Worm (Caenorhabditis elegans) whole organism, young adult: ENCODE results near the gene Y43F8C.15.
A peak's percentile ranks its signal among the peaks of the same experiment; 100 is the strongest.

Source experiments
- C06A6.2 ChIP-seq: fragments of 200-800 bp; sonication (Bioruptor generic); conservative IDR thresholded peaks from 2 replicates; pipeline ENCODE4 v1.3.6; 2022; ENCODE audit warnings: missing genetic modification characterization, missing compliant biosample characterization
- C17E4.6 ChIP-seq: fragments of 200-800 bp; sonication (Bioruptor generic); IDR thresholded peaks from 2 replicates; pipeline ENCODE4 v1.3.6; 2022; ENCODE audit warnings: missing genetic modification reagents, missing genetic modification characterization, missing compliant biosample characterization
- F10E7.11 ChIP-seq: sonication (generic microtip); optimal IDR thresholded peaks from 2 replicates; lab custom pipeline; 2017; ENCODE audit warnings: mild to moderate bottlenecking, missing genetic modification characterization, moderate library complexity, missing compliant biosample characterization
- F39B2.1 ChIP-seq: fragments of 200-800 bp; sonication (Bioruptor generic); IDR thresholded peaks from 2 replicates; pipeline ENCODE4 v1.3.6; 2022; ENCODE audit warnings: missing genetic modification reagents, missing genetic modification characterization, missing compliant biosample characterization
- F52B5.7 ChIP-seq: sonication (generic microtip); optimal IDR thresholded peaks from 2 replicates; lab custom pipeline; 2016; ENCODE audit warnings: mild to moderate bottlenecking, missing genetic modification characterization, missing compliant biosample characterization
- F55B11.4 ChIP-seq: sonication (generic microtip); optimal IDR thresholded peaks from 2 replicates; lab custom pipeline; 2016; ENCODE audit warnings: missing compliant biosample characterization, missing genetic modification characterization, borderline replicate concordance; ENCODE audit not compliant: insufficient read depth
- F57A8.1 ChIP-seq: fragments of 200-800 bp; sonication (Bioruptor generic); optimal IDR thresholded peaks from 2 replicates; lab custom pipeline; 2018; ENCODE audit warnings: mild to moderate bottlenecking, missing genetic modification characterization, moderate library complexity, missing compliant biosample characterization
- T07F8.4 ChIP-seq: sonication (generic microtip); optimal IDR thresholded peaks from 2 replicates; lab custom pipeline; 2016; ENCODE audit warnings: mild to moderate bottlenecking, missing genetic modification characterization, moderate library complexity, missing compliant biosample characterization
- Y53F4B.3 ChIP-seq: fragments of 200-800 bp; sonication (Bioruptor generic); IDR thresholded peaks from 2 replicates; pipeline ENCODE4 v1.3.6; 2022; ENCODE audit warnings: missing genetic modification reagents, missing genetic modification characterization, missing compliant biosample characterization
- Y95B8A.8 ChIP-seq: fragments of 200-800 bp; sonication (Bioruptor generic); IDR thresholded peaks from 2 replicates; pipeline ENCODE4 v1.3.6; 2022; ENCODE audit warnings: missing genetic modification reagents, missing genetic modification characterization, missing compliant biosample characterization
- aptf-3 ChIP-seq: fragments of 200-800 bp; sonication (Bioruptor generic); IDR thresholded peaks from 2 replicates; pipeline ENCODE4 v1.3.6; 2022; ENCODE audit warnings: missing genetic modification characterization, missing compliant biosample characterization
- atf-7 ChIP-seq: sonication (generic microtip); optimal IDR thresholded peaks from 2 replicates; lab custom pipeline; 2017; ENCODE audit warnings: mild to moderate bottlenecking, missing genetic modification characterization, missing compliant biosample characterization
- athp-1 ChIP-seq: sonication (generic microtip); optimal IDR thresholded peaks from 2 replicates; lab custom pipeline; 2017; ENCODE audit warnings: mild to moderate bottlenecking, missing genetic modification characterization, missing compliant biosample characterization
- bed-2 ChIP-seq: fragments of 200-800 bp; sonication (Bioruptor generic); IDR thresholded peaks from 2 replicates; pipeline ENCODE4 v1.3.6; 2022; ENCODE audit warnings: missing genetic modification reagents, missing genetic modification characterization, missing compliant biosample characterization
- ccch-3 ChIP-seq: fragments of 200-800 bp; sonication (Bioruptor generic); optimal IDR thresholded peaks from 2 replicates; lab custom pipeline; 2018; ENCODE audit warnings: mild to moderate bottlenecking, missing genetic modification characterization, missing compliant biosample characterization
- dox-1 ChIP-seq: fragments of 200-800 bp; sonication (Bioruptor generic); IDR thresholded peaks from 2 replicates; pipeline ENCODE4 v1.3.6; 2022; ENCODE audit warnings: missing genetic modification reagents, missing genetic modification characterization, missing compliant biosample characterization
- dpff-1 ChIP-seq: sonication (generic microtip); optimal IDR thresholded peaks from 2 replicates; lab custom pipeline; 2017; ENCODE audit warnings: mild to moderate bottlenecking, missing genetic modification characterization, missing compliant biosample characterization
- dpl-1 ChIP-seq: fragments of 150-350 bp; optimal IDR thresholded peaks from 2 replicates; lab custom pipeline; 2014; ENCODE audit warnings: missing biosample characterization, missing genetic modification reagents, missing genetic modification characterization
- egl-18 ChIP-seq: fragments of 200-800 bp; sonication (Bioruptor generic); IDR thresholded peaks from 2 replicates; pipeline ENCODE4 v1.3.6; 2022; ENCODE audit warnings: missing genetic modification reagents, missing genetic modification characterization, missing compliant biosample characterization
- egl-44 ChIP-seq: fragments of 200-800 bp; sonication (Bioruptor generic); IDR thresholded peaks from 2 replicates; pipeline ENCODE4 v1.3.6; 2022; ENCODE audit warnings: missing genetic modification reagents, missing genetic modification characterization, missing compliant biosample characterization
- egrh-3 ChIP-seq: fragments of 200-800 bp; sonication (Bioruptor generic); IDR thresholded peaks from 2 replicates; pipeline ENCODE4 v1.3.6; 2022; ENCODE audit warnings: missing genetic modification reagents, missing genetic modification characterization, missing compliant biosample characterization
- him-1 ChIP-seq: sonication (generic microtip); optimal IDR thresholded peaks from 2 replicates; lab custom pipeline; 2016; ENCODE audit warnings: missing genotype, missing genetic modification reagents, missing genetic modification characterization, missing compliant biosample characterization
- hrde-1 ChIP-seq: sonication (generic microtip); optimal IDR thresholded peaks from 2 replicates; lab custom pipeline; 2016; ENCODE audit warnings: missing genetic modification characterization, mild to moderate bottlenecking, missing compliant biosample characterization, moderate library complexity, missing genotype, missing genetic modification reagents, borderline replicate concordance
- lag-1 ChIP-seq: fragments of 200-800 bp; sonication (Bioruptor generic); IDR thresholded peaks from 2 replicates; pipeline ENCODE4 v1.3.6; 2022; ENCODE audit warnings: missing genetic modification reagents, missing genetic modification characterization, missing compliant biosample characterization
- let-526 ChIP-seq: fragments of 200-800 bp; sonication (Bioruptor generic); IDR thresholded peaks from 2 replicates; pipeline ENCODE4 v1.3.6; 2022; ENCODE audit warnings: missing genetic modification reagents, missing genetic modification characterization, missing compliant biosample characterization
- let-607 ChIP-seq, 2 experiments: fragments of 200-800 bp in 1 of 2; sonication (Bioruptor generic) in 1 of 2; sonication (generic microtip) in 1 of 2; optimal IDR thresholded peaks; 2 replicates each; lab custom pipeline; 2016 to 2018; ENCODE audit warnings: mild to moderate bottlenecking in 2 of 2, missing compliant biosample characterization in 2 of 2, missing genetic modification characterization in 2 of 2, moderate library complexity in 2 of 2, missing genotype in 1 of 2
- madf-3 ChIP-seq: fragments of 200-800 bp; sonication (Bioruptor generic); IDR thresholded peaks from 2 replicates; pipeline ENCODE4 v1.3.6; 2022; ENCODE audit warnings: missing genetic modification reagents, missing genetic modification characterization, missing compliant biosample characterization
- madf-8 ChIP-seq: fragments of 200-800 bp; sonication (Bioruptor generic); conservative IDR thresholded peaks from 2 replicates; pipeline ENCODE4 v1.3.6; 2022; ENCODE audit warnings: missing genetic modification reagents, missing genetic modification characterization, missing compliant biosample characterization
- nfya-1 ChIP-seq: sonication (generic microtip); optimal IDR thresholded peaks from 2 replicates; lab custom pipeline; 2017; ENCODE audit warnings: antibody characterized with exemption, missing compliant biosample characterization, missing genetic modification characterization, borderline replicate concordance; ENCODE audit not compliant: insufficient read depth
- nhr-120 ChIP-seq: fragments of 200-800 bp; sonication (Bioruptor generic); IDR thresholded peaks from 2 replicates; pipeline ENCODE4 v1.3.6; 2022; ENCODE audit warnings: missing genetic modification characterization, missing compliant biosample characterization
- nhr-179 ChIP-seq: sonication (generic microtip); optimal IDR thresholded peaks from 2 replicates; lab custom pipeline; 2016; ENCODE audit warnings: mild to moderate bottlenecking, missing genetic modification characterization, missing compliant biosample characterization
- repo-1 ChIP-seq: sonication (generic microtip); optimal IDR thresholded peaks from 2 replicates; lab custom pipeline; 2017; ENCODE audit warnings: mild to moderate bottlenecking, missing genetic modification characterization, missing compliant biosample characterization
- sdz-38 ChIP-seq: sonication (generic microtip); optimal IDR thresholded peaks from 2 replicates; lab custom pipeline; 2016; ENCODE audit warnings: missing genotype, missing genetic modification characterization, missing compliant biosample characterization
- snpc-3.4 ChIP-seq: sonication (generic microtip); optimal IDR thresholded peaks from 2 replicates; lab custom pipeline; 2017; ENCODE audit warnings: missing genetic modification characterization, mild to moderate bottlenecking, missing compliant biosample characterization, antibody characterized with exemption, moderate library complexity, missing genotype, missing genetic modification reagents
- snpc-4 ChIP-seq, 5 experiments: fragments of 150-350 bp in 1 of 5; sonication (generic microtip) in 4 of 5; optimal IDR thresholded peaks; 2 replicates each; lab custom pipeline; 2014 to 2018; ENCODE audit warnings: missing genetic modification characterization in 5 of 5, missing biosample characterization in 3 of 5, antibody characterized with exemption in 2 of 5, mild to moderate bottlenecking in 2 of 5, missing compliant biosample characterization in 2 of 5, missing genotype in 2 of 5, moderate library complexity in 2 of 5, missing genetic modification reagents in 1 of 5
- sptf-2 ChIP-seq: fragments of 200-800 bp; sonication (Bioruptor generic); optimal IDR thresholded peaks from 2 replicates; lab custom pipeline; 2018; ENCODE audit warnings: mild to moderate bottlenecking, missing genetic modification characterization, missing compliant biosample characterization
- tbp1 ChIP-seq: fragments of 200-800 bp; sonication (Bioruptor generic); optimal IDR thresholded peaks from 2 replicates; lab custom pipeline; 2018; ENCODE audit warnings: mild to moderate bottlenecking, missing genetic modification characterization, missing compliant biosample characterization
- unc-130 ChIP-seq: sonication (generic microtip); optimal IDR thresholded peaks from 2 replicates; lab custom pipeline; 2016; ENCODE audit warnings: missing genetic modification reagents, missing genetic modification characterization, missing compliant biosample characterization
- xnd-1 ChIP-seq: sonication (generic microtip); optimal IDR thresholded peaks from 2 replicates; lab custom pipeline; 2016; ENCODE audit warnings: missing genotype, missing genetic modification reagents, missing genetic modification characterization, missing compliant biosample characterization
- zfh-2 ChIP-seq: fragments of 200-800 bp; sonication (Bioruptor generic); conservative IDR thresholded peaks from 2 replicates; pipeline ENCODE4 v1.3.6; 2022; ENCODE audit warnings: missing genetic modification reagents, missing genetic modification characterization, missing compliant biosample characterization
- ztf-22 ChIP-seq: fragments of 200-800 bp; sonication (Bioruptor generic); optimal IDR thresholded peaks from 2 replicates; lab custom pipeline; 2018; ENCODE audit warnings: mild to moderate bottlenecking, missing genetic modification characterization, moderate library complexity, missing compliant biosample characterization
- ztf-6 ChIP-seq: fragments of 200-800 bp; sonication (Bioruptor generic); IDR thresholded peaks from 2 replicates; pipeline ENCODE4 v1.3.6; 2022; ENCODE audit warnings: missing genetic modification reagents, missing genetic modification characterization, missing compliant biosample characterization

The Y43F8C.15 gene

DNA sequence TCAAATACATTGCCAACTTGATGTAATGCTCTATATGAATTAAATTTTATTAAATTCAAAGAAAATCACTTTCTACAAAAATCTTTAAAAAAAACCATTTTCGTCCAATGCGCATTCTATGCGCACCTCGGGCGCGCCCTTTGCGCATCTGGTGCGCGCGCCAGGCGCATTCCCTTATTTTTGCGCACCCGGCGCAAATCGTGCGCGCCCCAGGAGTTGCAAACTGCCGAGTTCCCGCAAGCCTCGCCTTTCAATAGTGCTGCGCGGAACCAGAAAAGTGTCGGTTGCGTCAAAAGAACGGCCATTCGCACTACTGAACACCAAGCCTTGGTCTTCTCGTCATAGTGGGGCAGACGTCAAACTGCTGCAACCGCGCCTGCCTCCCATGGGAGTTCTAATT lies 23.3 kb upstream of the Y43F8C.15 start:
- TF ChIP-seq madf-8 (GFP tag; lab: Robert Waterston, UW) (no peak), lag-1 (no peak), sptf-2 (GFP tag; lab: Kevin White, UChicago) (no peak), egl-44 (GFP tag; lab: Robert Waterston, UW) (no peak), nhr-120 (GFP tag; lab: Robert Waterston, UW) (0 out of 2 replicates have a peak, but pooled peaks have one; percentile 51), F39B2.1 (GFP tag; lab: Robert Waterston, UW) (no peak), F52B5.7 (tag; lab: Kevin White, UChicago) (no peak), madf-3 (GFP tag; lab: Robert Waterston, UW) (no peak), aptf-3 (GFP tag; lab: Robert Waterston, UW) (0 out of 2 replicates have a peak, but pooled peaks have one; percentile 38), bed-2 (GFP tag; lab: Robert Waterston, UW) (no peak), sdz-38 (tag; lab: Kevin White, UChicago) (no peak), F55B11.4 (tag; lab: Kevin White, UChicago) (no peak), snpc-4 (GFP tag; optimal IDR thresholded peaks at IDR 0.05; lab: Kevin White, UChicago) (no peak), snpc-4 (tag; optimal IDR thresholded peaks at IDR 0.05; lab: Kevin White, UChicago) (no peak), Y53F4B.3 (GFP tag; lab: Robert Waterston, UW) (no peak), snpc-3.4 (tag; lab: Kevin White, UChicago) (no peak), dpff-1 (tag; lab: Kevin White, UChicago) (no peak), tbp1 (no peak), ccch-3 (GFP tag; lab: Kevin White, UChicago) (no peak), hrde-1 (no peak), C06A6.2 (GFP tag; lab: Robert Waterston, UW) (no peak), let-526 (GFP tag; lab: Robert Waterston, UW) (no peak), xnd-1 (tag; lab: Kevin White, UChicago) (no peak), unc-130 (GFP tag; lab: Kevin White, UChicago) (no peak), zfh-2 (peak; percentile 85), nfya-1 (tag; lab: Kevin White, UChicago) (no peak), dox-1 (GFP tag; lab: Robert Waterston, UW) (no peak), athp-1 (tag; lab: Kevin White, UChicago) (no peak), dpl-1 (GFP tag; lab: Kevin White, UChicago) (no peak), C17E4.6 (GFP tag; lab: Robert Waterston, UW) (0 out of 2 replicates have a peak, but pooled peaks have one; percentile 36), F57A8.1 (GFP tag; lab: Kevin White, UChicago) (no peak), ztf-6 (GFP tag; lab: Robert Waterston, UW) (no peak), T07F8.4 (no peak), egrh-3 (peak; percentile 48; the same call in 1 of the 2 replicates), repo-1 (tag; lab: Kevin White, UChicago) (no peak), nhr-179 (tag; lab: Kevin White, UChicago) (no peak), ztf-22 (no peak), him-1 (no peak)

DNA sequence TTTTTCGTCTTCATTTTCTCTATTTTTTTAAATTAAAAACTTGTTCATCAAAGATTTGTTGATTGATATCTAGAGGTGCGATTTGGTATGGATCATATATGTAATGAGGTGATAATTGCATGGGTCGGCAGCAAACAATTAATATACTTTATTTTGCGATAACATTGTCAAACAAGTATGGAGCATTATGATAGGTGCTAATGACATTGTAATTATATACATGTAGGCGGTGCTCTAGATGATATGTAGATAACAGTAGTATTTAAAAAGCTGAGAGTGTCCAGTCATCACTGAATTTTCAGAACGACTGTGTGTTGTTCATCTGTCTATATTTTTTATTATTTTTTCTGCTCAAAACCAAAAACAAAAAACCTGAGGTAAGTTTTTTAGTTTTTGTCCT lies 19.9 kb upstream of the Y43F8C.15 start, which contains the start of gene Y116F11A.1:
Gene Y116F11A.1, plus strand, starts transcription at position 301 of the 400 bp plus-strand sequence.
- no peak for TF ChIP-seq nhr-179 (tag; lab: Kevin White, UChicago)
- no peak for TF ChIP-seq T07F8.4
- TF ChIP-seq let-526 (GFP tag; lab: Robert Waterston, UW) = no peak
- TF ChIP-seq F10E7.11 (tag; lab: Kevin White, UChicago) = no peak
- no peak for TF ChIP-seq atf-7 (tag; lab: Kevin White, UChicago)
- TF ChIP-seq nfya-1 (tag; lab: Kevin White, UChicago) = no peak
- no peak for TF ChIP-seq let-607 (tag; optimal IDR thresholded peaks at IDR 0.05; lab: Kevin White, UChicago)
- no peak for TF ChIP-seq Y95B8A.8 (GFP tag; lab: Robert Waterston, UW)
- TF ChIP-seq egl-18 (GFP tag; lab: Robert Waterston, UW) = no peak
- TF ChIP-seq, all 124 proteins: peak for 0
